Fruit fly (Drosophila melanogaster): ENCODE measurements around the gene Lamtor3.

DNA sequence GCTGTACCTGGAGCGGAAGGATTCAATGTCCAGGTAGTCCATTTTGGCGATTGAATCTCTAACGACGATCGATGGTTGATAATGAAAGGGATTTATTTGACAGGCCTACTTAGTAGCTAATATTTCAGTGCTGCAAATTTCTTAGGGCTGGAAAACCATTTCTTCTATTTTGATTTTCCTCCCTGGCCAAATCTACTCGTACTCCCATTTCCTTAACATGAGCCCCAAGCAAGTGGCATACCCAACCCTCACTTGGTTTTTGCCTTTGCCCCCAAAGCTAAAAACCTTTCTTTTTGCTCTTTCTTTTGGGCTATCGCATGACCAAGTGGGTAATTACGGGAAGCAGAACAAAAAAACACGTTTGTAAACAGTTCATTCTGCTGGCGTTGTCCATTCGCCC is 17.7 kb downstream of the Lamtor3 start, which contains the start of gene CG15142:
- no peak for TF ChIP-seq CG8478 (optimal IDR thresholded peaks at IDR 0.05)
- no peak for TF ChIP-seq CTCF (optimal IDR thresholded peaks at IDR 0.05)

All from S2 (cell line).